Fruit fly (Drosophila melanogaster) whole organism, adult: ENCODE results near the gene CG15336.

Experiments
- CG11617 ChIP-seq: fragments of 200-800 bp; sonication (Bioruptor generic); optimal IDR thresholded peaks from 2 replicates; lab custom pipeline; 2017; ENCODE audit warnings: mild to moderate bottlenecking, missing biosample characterization, missing genetic modification reagents, missing genetic modification characterization
- CG14711 ChIP-seq: fragments of 200-800 bp; sonication (Bioruptor generic); optimal IDR thresholded peaks from 2 replicates; lab custom pipeline; 2018; ENCODE audit warnings: missing biosample characterization, mild to moderate bottlenecking, missing genetic modification characterization, moderate library complexity
- CG33017 ChIP-seq: fragments of 200-800 bp; sonication (Bioruptor generic); optimal IDR thresholded peaks from 2 replicates; lab custom pipeline; 2018; ENCODE audit warnings: missing biosample characterization, mild to moderate bottlenecking, missing genetic modification characterization, moderate library complexity
- CG5204 ChIP-seq: fragments of 200-800 bp; sonication (Bioruptor generic); optimal IDR thresholded peaks from 2 replicates; lab custom pipeline; 2016; ENCODE audit warnings: missing biosample characterization, missing genetic modification characterization
- CG7045 ChIP-seq: fragments of 200-800 bp; sonication (Bioruptor generic); optimal IDR thresholded peaks from 2 replicates; lab custom pipeline; 2017; ENCODE audit warnings: missing biosample characterization, mild to moderate bottlenecking, missing genetic modification characterization
- CG7101 ChIP-seq: fragments of 200-800 bp; sonication (Bioruptor generic); optimal IDR thresholded peaks from 2 replicates; lab custom pipeline; 2018; ENCODE audit warnings: missing biosample characterization, mild to moderate bottlenecking, missing genetic modification characterization, moderate library complexity
- Crg-1 ChIP-seq: fragments of 200-800 bp; sonication (Bioruptor generic); optimal IDR thresholded peaks from 2 replicates; lab custom pipeline; 2016; ENCODE audit warnings: missing biosample characterization, missing genetic modification characterization
- Hr96 ChIP-seq: fragments of 200-800 bp; sonication (Bioruptor generic); optimal IDR thresholded peaks from 2 replicates; lab custom pipeline; 2016; ENCODE audit warnings: missing biosample characterization, missing genetic modification characterization
- bab1 ChIP-seq: fragments of 200-800 bp; sonication (Bioruptor generic); optimal IDR thresholded peaks from 3 replicates; lab custom pipeline; 2019; ENCODE audit warnings: missing biosample characterization, mild to moderate bottlenecking, missing genetic modification characterization, moderate library complexity
- cic ChIP-seq: fragments of 200-800 bp; sonication (Bioruptor generic); optimal IDR thresholded peaks from 2 replicates; lab custom pipeline; 2017; ENCODE audit warnings: missing biosample characterization, mild to moderate bottlenecking, missing genetic modification characterization, moderate library complexity
- kay ChIP-seq: fragments of 200-800 bp; sonication (Bioruptor generic); peaks from one replicate; lab custom pipeline; 2016; ENCODE audit warnings: missing biosample characterization, missing genetic modification characterization, borderline replicate concordance
- ovo ChIP-seq: fragments of 200-800 bp; sonication (Bioruptor generic); optimal IDR thresholded peaks from 2 replicates; lab custom pipeline; 2016; ENCODE audit warnings: missing biosample characterization, missing genetic modification characterization
- toe ChIP-seq: fragments of 200-800 bp; sonication (Bioruptor generic); optimal IDR thresholded peaks from 2 replicates; lab custom pipeline; 2016; ENCODE audit warnings: missing biosample characterization, missing genetic modification characterization

DNA sequence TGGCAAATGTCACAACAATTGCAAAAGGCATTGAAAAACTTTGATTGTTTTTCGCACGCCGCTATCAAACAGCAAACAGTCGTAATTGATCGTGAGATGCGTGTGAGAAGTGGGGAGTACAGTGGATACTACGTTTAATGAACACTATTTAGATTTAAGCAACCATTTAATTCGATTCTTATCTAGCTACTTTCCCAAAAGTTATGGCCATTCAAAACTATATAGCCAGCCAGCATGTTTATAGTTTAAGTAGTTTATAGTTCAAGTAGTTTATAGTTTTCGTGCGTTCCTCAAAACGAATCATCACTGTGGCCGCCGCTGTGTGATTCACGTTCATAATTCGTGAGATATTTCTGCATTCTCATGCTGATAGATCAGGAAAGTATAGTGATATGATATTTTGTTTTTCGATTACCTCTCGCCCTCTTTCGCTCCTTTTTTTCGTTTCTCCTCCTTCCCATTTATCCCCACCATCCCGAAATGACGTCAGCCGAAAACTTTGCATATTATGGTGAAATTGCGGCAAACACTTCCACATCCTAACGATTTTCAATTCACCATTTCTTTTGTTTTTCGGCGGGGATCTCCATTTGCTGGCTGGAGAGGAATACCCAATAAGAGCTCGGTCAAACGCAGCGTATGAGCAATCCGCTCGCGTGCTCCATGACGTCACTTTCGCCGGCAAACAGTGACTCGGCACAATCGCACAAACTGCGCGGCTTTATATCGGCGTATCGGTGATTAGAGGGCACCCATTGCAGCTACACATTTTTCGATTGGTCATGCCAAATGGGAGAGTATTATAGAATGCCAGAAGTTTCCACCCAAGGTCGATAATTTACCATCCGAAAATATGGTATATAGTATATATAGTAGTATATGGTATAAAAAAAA, 34.1 kb upstream of the CG15336 start:
- TF ChIP-seq cic (GFP tag; lab: Kevin White, UChicago) = no peak
- TF ChIP-seq CG7045 = peak; percentile 63
- peak; percentile 78 for TF ChIP-seq CG33017
- TF ChIP-seq CG11617 (GFP tag; lab: Kevin White, UChicago) = no peak
- TF ChIP-seq CG7101 = peak; percentile 88
- TF ChIP-seq CG5204 (GFP tag; lab: Kevin White, UChicago) = peak; percentile 68
- peak; percentile 92 for TF ChIP-seq kay (GFP tag; lab: Kevin White, UChicago)
- peak; percentile 67 for TF ChIP-seq CG14711 (tag; lab: Kevin White, UChicago)
- peak; percentile 28 for TF ChIP-seq toe (GFP tag; lab: Kevin White, UChicago)
- peak; percentile 27 for TF ChIP-seq Crg-1 (GFP tag; lab: Kevin White, UChicago)
- TF ChIP-seq Hr96 (GFP tag; lab: Kevin White, UChicago) = peak; percentile 59
- peak; percentile 51 for TF ChIP-seq bab1 (GFP tag; lab: Kevin White, UChicago)
- no peak for TF ChIP-seq ovo (GFP tag; lab: Kevin White, UChicago)
